Fruit fly (Drosophila melanogaster) whole organism, pupa: ENCODE data around the gene CG34163.

ENCODE experiments used
- CG10348 ChIP-seq: fragments of 200-800 bp; sonication (Bioruptor generic); IDR thresholded peaks from 2 replicates; pipeline ENCODE4 v1.3.6; 2022; ENCODE audit warnings: missing biosample characterization, missing genetic modification characterization
- CG12605 ChIP-seq: fragments of 200-800 bp; sonication (Bioruptor generic); IDR thresholded peaks from 2 replicates; pipeline ENCODE4 v1.3.6; 2022; ENCODE audit warnings: missing biosample characterization, missing genetic modification characterization
- CG15710 ChIP-seq: fragments of 200-800 bp; sonication (Bioruptor generic); optimal IDR thresholded peaks from 2 replicates; lab custom pipeline; 2018; ENCODE audit warnings: missing biosample characterization, mild to moderate bottlenecking, missing genetic modification characterization, moderate library complexity
- CG17806 ChIP-seq: fragments of 200-800 bp; sonication (Bioruptor generic); optimal IDR thresholded peaks from 2 replicates; lab custom pipeline; 2018; ENCODE audit warnings: missing biosample characterization, mild to moderate bottlenecking, missing genetic modification characterization, moderate library complexity
- CG32121 ChIP-seq: fragments of 200-800 bp; sonication (Bioruptor generic); IDR thresholded peaks from 2 replicates; pipeline ENCODE4 v1.3.6; 2022; ENCODE audit warnings: missing biosample characterization, missing genetic modification characterization
- CG8301 ChIP-seq: fragments of 200-800 bp; sonication (Bioruptor generic); optimal IDR thresholded peaks from 2 replicates; lab custom pipeline; 2018; ENCODE audit warnings: missing biosample characterization, mild to moderate bottlenecking, missing genetic modification characterization
- D1 ChIP-seq: fragments of 200-800 bp; sonication (Bioruptor generic); optimal IDR thresholded peaks from 2 replicates; lab custom pipeline; 2018; ENCODE audit warnings: missing biosample characterization, mild to moderate bottlenecking, missing genetic modification characterization, moderate library complexity
- EcR ChIP-seq: fragments of 200-800 bp; sonication (Bioruptor generic); optimal IDR thresholded peaks from 3 replicates; lab custom pipeline; 2019; ENCODE audit warnings: missing biosample characterization, missing genetic modification characterization, mild to moderate bottlenecking, moderate library complexity, missing genetic modification reagents
- Ets98B ChIP-seq: fragments of 200-800 bp; sonication (Bioruptor generic); IDR thresholded peaks from 2 replicates; pipeline ENCODE4 v1.3.6; 2022; ENCODE audit warnings: missing biosample characterization, missing genetic modification characterization
- Pif1A ChIP-seq: fragments of 200-800 bp; sonication (Bioruptor generic); optimal IDR thresholded peaks from 3 replicates; lab custom pipeline; 2016; ENCODE audit warnings: missing biosample characterization, missing genetic modification characterization
- Snoo ChIP-seq: fragments of 200-800 bp; sonication (Bioruptor generic); optimal IDR thresholded peaks from 3 replicates; lab custom pipeline; 2017; ENCODE audit warnings: missing biosample characterization, mild to moderate bottlenecking, missing genetic modification characterization, inconsistent platforms
- fd96Ca ChIP-seq: fragments of 200-800 bp; sonication (Bioruptor generic); IDR thresholded peaks from 3 replicates; pipeline ENCODE4 v1.3.6; 2022; ENCODE audit warnings: missing biosample characterization, missing genetic modification characterization
- gl ChIP-seq: fragments of 200-800 bp; sonication (Bioruptor generic); optimal IDR thresholded peaks from 2 replicates; lab custom pipeline; 2018; ENCODE audit warnings: missing biosample characterization, mild to moderate bottlenecking, missing genetic modification characterization

- TF ChIP-seq CG10348 = no peak
- peak; percentile 24 for TF ChIP-seq EcR
- TF ChIP-seq CG32121 (GFP tag; lab: Robert Waterston, UW) = no peak
- no peak for TF ChIP-seq Snoo (tag; lab: Kevin White, UChicago)
- no peak for TF ChIP-seq D1 (tag; lab: Kevin White, UChicago)
- no peak for TF ChIP-seq CG8301
- TF ChIP-seq Ets98B (GFP tag; lab: Robert Waterston, UW) = no peak
- no peak for TF ChIP-seq gl (tag; lab: Kevin White, UChicago)
- TF ChIP-seq CG17806 (tag; lab: Kevin White, UChicago) = no peak
- TF ChIP-seq Pif1A (GFP tag; lab: Kevin White, UChicago) = no peak
- TF ChIP-seq CG15710 (tag; lab: Kevin White, UChicago) = no peak
- TF ChIP-seq CG12605 (GFP tag; lab: Robert Waterston, UW) = no peak
- TF ChIP-seq fd96Ca (GFP tag; lab: Robert Waterston, UW) = no peak
These were observed 13.1 kb downstream of the CG34163 start for dm6 chr2L:12001132-12001531.
